Worm (Caenorhabditis elegans): ENCODE data around the gene Y57A10A.13.
"Not testable (repeated sequence)": the region's sequence is repeated elsewhere in the genome, so short reads cannot be mapped to it uniquely, and the experiment has no call there.

Gene Y57A10A.13

DNA sequence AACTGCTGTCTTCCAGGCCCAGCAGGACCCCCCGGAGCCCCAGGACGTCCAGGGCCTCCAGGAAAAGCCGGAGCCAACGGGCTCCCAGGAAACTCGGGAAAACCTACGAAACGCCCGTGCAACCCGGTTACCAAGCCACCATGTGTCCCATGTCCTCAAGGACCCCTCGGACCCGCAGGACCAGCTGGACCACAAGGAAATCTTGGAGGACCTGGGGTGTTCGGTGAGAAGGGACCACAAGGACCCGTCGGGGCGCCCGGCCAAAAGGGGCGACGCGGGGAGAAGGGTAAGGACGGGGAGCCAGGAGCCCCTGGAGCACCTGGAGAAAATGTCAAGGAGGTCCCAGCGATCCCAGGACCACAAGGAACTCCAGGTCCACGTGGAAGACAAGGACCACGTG is 9.3 kb downstream of the Y57A10A.13 start:
- TF ChIP-seq unc-62 (GFP tag; optimal IDR thresholded peaks at IDR 0.05): no peak

DNA sequence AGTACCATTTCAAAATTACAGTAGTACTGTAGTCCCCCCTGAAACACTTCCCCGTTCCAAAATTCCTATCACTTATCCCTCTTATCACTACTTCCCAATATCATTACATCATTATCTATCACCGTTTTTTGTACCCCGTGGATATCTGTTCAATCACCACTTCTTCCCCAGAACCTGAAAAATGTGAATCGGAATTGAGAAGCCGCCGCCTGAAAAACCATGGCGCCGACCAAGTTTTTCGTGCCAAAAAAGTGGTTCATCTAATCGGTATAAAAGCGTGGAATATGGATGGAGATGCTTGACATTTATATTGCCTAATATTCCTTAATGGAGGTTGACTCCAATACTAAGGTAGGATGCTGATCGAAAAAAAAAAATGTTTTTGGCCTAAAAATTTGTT is 12.4 kb downstream of the Y57A10A.13 start, which contains the start of gene rol-1:
TSS of gene rol-1 (plus strand) at position 301 of the 400 bp plus-strand sequence.
- TF ChIP-seq unc-62 (GFP tag; optimal IDR thresholded peaks at IDR 0.05): no peak

DNA sequence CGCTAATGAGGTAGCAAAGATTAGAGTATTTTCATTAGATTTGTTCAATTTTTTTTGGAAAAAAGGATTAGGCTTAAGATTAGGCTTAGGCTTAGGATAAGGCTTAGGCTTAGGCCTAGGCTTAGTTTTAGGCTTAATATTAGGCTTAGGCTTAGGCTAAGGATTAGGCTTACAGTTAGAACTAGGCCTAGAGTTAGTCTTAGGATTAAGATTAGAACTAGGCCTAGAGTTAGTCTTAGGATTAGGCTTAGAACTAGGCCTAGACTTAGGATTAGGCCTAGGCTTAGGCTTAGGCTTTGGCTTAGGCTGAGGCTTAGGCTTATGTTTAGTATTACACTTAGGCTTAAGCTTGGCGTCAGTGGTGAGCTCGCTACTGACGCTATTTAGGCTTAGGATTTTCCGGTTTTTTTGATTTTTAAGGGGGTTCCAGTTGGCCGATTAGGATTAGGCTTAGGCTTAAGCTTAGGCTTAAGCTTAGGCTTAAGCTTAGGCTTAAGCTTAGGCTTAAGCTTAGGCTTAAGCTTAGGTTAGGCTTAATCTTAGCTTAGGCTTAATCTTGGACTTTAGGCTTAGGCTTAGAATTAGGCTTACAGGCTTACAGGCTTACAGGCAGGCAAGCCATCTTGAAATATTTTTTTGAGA is 15.1 kb downstream of the Y57A10A.13 start:
- no peak for TF ChIP-seq unc-62 (GFP tag; optimal IDR thresholded peaks at IDR 0.05)

DNA sequence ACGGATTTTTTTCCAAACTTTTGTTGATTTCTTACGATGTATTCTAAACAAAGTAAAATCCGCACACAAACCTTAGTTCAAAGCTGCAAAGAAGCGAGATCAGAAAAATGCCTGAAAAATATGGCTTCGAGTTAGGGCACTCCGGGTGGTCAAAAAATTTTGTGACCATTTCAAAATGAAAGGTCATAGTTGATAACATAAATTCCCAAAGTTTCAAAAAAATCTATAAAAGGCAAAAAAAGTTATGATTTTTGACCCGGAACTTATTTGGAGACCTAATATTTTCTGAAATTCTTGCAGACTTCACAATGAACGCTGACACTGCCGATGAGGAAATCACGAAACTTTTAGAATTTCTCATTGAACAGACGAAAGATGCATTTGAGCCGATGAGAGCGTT is 20.2 kb downstream of the Y57A10A.13 start, which contains the start of gene Y57A10A.8:
TSS of gene Y57A10A.8 (plus strand) at position 301 of the 400 bp plus-strand sequence.
- not testable (repeated sequence) for TF ChIP-seq unc-62 (GFP tag; optimal IDR thresholded peaks at IDR 0.05)

DNA sequence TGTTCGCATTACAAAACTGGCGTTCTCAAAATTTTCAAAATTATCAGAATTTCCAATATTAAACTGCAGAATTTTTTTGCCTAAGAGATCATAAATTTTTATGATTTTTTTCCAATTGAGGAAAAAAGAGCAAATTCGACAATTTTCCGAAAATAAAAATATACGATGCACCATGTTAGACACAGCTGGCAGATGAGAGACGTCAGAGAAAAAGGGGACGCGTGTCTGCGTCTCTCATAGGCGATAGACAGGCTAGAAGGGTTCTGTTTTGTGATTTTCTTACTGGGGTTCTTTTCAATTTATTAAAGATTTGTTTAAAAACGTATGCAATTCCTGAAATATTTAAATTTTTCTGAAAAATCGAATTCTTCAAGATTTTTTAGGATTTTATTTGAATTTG is 21.7 kb downstream of the Y57A10A.13 start:
- no peak for TF ChIP-seq unc-62 (GFP tag; optimal IDR thresholded peaks at IDR 0.05)

ce11 chrII:12154186-12154585 is 30.5 kb downstream of the Y57A10A.13 start, which contains the start of gene Y57A10A.5:
Y57A10A.5 (plus strand) TSS chrII:12154486.
- TF ChIP-seq unc-62 (GFP tag; optimal IDR thresholded peaks at IDR 0.05): not testable (repeated sequence)

- not testable (repeated sequence) for TF ChIP-seq unc-62 (GFP tag; optimal IDR thresholded peaks at IDR 0.05)
Measured at ce11 chrII:12151640-12152039, 33.1 kb downstream of the Y57A10A.13 start, which contains the start of gene Y57A10A.4. Y57A10A.4 (plus strand) TSS chrII:12151940.

ce11 chrII:12150227-12150626 is 34.5 kb downstream of the Y57A10A.13 start:
- TF ChIP-seq unc-62 (GFP tag; optimal IDR thresholded peaks at IDR 0.05): no peak

DNA sequence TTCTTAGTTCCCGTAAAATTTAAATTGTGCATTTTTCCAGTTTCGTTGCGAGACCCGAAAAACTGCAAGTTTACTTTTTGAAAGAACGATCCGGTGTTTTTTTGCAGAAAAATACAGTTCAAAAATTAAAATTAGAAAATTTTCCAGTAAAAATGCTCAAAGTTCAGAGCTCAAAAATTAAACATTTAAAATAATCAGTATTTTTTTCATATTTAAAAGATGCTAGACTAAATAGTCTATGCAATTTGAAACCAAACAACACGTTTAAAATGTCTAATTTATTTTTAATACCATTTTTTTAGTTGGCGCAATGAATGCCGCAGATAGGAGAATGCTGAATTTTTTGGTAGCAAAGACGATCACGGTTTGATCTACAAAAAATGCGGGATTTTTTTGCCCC is 37.4 kb downstream of the Y57A10A.13 start, which contains the start of gene Y57A10A.2:
TSS of gene Y57A10A.2 (plus strand) at position 301 of the 400 bp plus-strand sequence.
- TF ChIP-seq unc-62 (GFP tag; optimal IDR thresholded peaks at IDR 0.05): no peak

- no peak for TF ChIP-seq unc-62 (GFP tag; optimal IDR thresholded peaks at IDR 0.05)
Measured at ce11 chrII:12143558-12143957, 41.1 kb downstream of the Y57A10A.13 start.

ce11 chrII:12137983-12138382 is 46.7 kb downstream of the Y57A10A.13 start:
- no peak for TF ChIP-seq unc-62 (GFP tag; optimal IDR thresholded peaks at IDR 0.05)

- no peak for TF ChIP-seq unc-62 (GFP tag; optimal IDR thresholded peaks at IDR 0.05)
Measured at ce11 chrII:12130868-12131267, 53.8 kb downstream of the Y57A10A.13 start, which contains the start of gene set-24. set-24 (minus strand) TSS chrII:12130968.

- no peak for TF ChIP-seq unc-62 (GFP tag; optimal IDR thresholded peaks at IDR 0.05)
Measured at ce11 chrII:12130393-12130792, 54.3 kb downstream of the Y57A10A.13 start.
